Worm (Caenorhabditis elegans): ENCODE data around the gene clc-20.

clc-20 gene

ce11 chrIII:909540-909939 lies 37.2 kb downstream of the clc-20 start, which contains the start of gene crls-1:
Gene crls-1 (minus strand): TSS chrIII:909902.
- TF ChIP-seq pes-1 (GFP tag; IDR thresholded peaks at IDR 0.05) (no peak), ceh-36 (tag; optimal IDR thresholded peaks at IDR 0.05) (no peak), tbx-37 (GFP tag; conservative IDR thresholded peaks at IDR 0.05) (no peak), sea-1 (GFP tag; conservative IDR thresholded peaks at IDR 0.05) (no peak), hnd-1 (tag; optimal IDR thresholded peaks at IDR 0.05) (no peak), aly-1 (tag; optimal IDR thresholded peaks at IDR 0.05) (no peak), hmbx-1 (tag; optimal IDR thresholded peaks at IDR 0.05) (no peak), tra-4 (tag; optimal IDR thresholded peaks at IDR 0.05) (no peak), B0310.2 (tag; optimal IDR thresholded peaks at IDR 0.05) (no peak), F13C5.2 (tag; optimal IDR thresholded peaks at IDR 0.05) (no peak), ama-1 (optimal IDR thresholded peaks at IDR 0.05) (no peak), ets-7 (tag; optimal IDR thresholded peaks at IDR 0.05) (no peak), flt-1 (GFP tag; IDR thresholded peaks at IDR 0.05) (no peak), scrt-1 (GFP tag; IDR thresholded peaks at IDR 0.05) (no peak), ceh-13 (GFP tag; optimal IDR thresholded peaks at IDR 0.05) (no peak), tbx-11 (GFP tag; IDR thresholded peaks at IDR 0.05) (no peak), hmg-4 (GFP tag; optimal IDR thresholded peaks at IDR 0.05) (no peak)

ce11 chrIII:910540-911311 lies 38.3 kb downstream of the clc-20 start, which contains the start of the genes F23H11.5 and bra-2:
Gene F23H11.5 (minus strand): TSS chrIII:910590.
Gene bra-2 (plus strand): TSS chrIII:911261.
- TF ChIP-seq hmg-4 (GFP tag; optimal IDR thresholded peaks at IDR 0.05) (no peak), F13C5.2 (tag; optimal IDR thresholded peaks at IDR 0.05) (no peak), ets-7 (tag; optimal IDR thresholded peaks at IDR 0.05) (no peak), hmbx-1 (tag; optimal IDR thresholded peaks at IDR 0.05) (no peak)

- TF ChIP-seq ceh-13 (GFP tag; optimal IDR thresholded peaks at IDR 0.05) (no peak), ama-1 (optimal IDR thresholded peaks at IDR 0.05) (no peak), ceh-36 (tag; optimal IDR thresholded peaks at IDR 0.05) (no peak), hnd-1 (tag; optimal IDR thresholded peaks at IDR 0.05) (no peak), tbx-11 (GFP tag; IDR thresholded peaks at IDR 0.05) (no peak), tra-4 (tag; optimal IDR thresholded peaks at IDR 0.05) (no peak), F13C5.2 (tag; optimal IDR thresholded peaks at IDR 0.05) (no peak), tbx-37 (GFP tag; conservative IDR thresholded peaks at IDR 0.05) (no peak), flt-1 (GFP tag; IDR thresholded peaks at IDR 0.05) (no peak), aly-1 (tag; optimal IDR thresholded peaks at IDR 0.05) (no peak), scrt-1 (GFP tag; IDR thresholded peaks at IDR 0.05) (no peak), B0310.2 (tag; optimal IDR thresholded peaks at IDR 0.05) (no peak), hmbx-1 (tag; optimal IDR thresholded peaks at IDR 0.05) (no peak), hmg-4 (GFP tag; optimal IDR thresholded peaks at IDR 0.05) (no peak)
Measured at ce11 chrIII:916897-917296, 44.5 kb downstream of the clc-20 start, which contains the start of gene idpp-13. Gene idpp-13 (minus strand): TSS chrIII:916997.

- TF ChIP-seq sea-1 (GFP tag; conservative IDR thresholded peaks at IDR 0.05) (no peak), scrt-1 (GFP tag; IDR thresholded peaks at IDR 0.05) (no peak), hmbx-1 (tag; optimal IDR thresholded peaks at IDR 0.05) (no peak)
Measured at ce11 chrIII:919322-919721, 46.9 kb downstream of the clc-20 start, which contains the start of gene F23H11.7. Gene F23H11.7 (minus strand): TSS chrIII:919422.

Measured in whole organism, early embryonic.